Fruit fly (Drosophila melanogaster): ENCODE results near the gene CG33160.

CG33160 gene

DNA sequence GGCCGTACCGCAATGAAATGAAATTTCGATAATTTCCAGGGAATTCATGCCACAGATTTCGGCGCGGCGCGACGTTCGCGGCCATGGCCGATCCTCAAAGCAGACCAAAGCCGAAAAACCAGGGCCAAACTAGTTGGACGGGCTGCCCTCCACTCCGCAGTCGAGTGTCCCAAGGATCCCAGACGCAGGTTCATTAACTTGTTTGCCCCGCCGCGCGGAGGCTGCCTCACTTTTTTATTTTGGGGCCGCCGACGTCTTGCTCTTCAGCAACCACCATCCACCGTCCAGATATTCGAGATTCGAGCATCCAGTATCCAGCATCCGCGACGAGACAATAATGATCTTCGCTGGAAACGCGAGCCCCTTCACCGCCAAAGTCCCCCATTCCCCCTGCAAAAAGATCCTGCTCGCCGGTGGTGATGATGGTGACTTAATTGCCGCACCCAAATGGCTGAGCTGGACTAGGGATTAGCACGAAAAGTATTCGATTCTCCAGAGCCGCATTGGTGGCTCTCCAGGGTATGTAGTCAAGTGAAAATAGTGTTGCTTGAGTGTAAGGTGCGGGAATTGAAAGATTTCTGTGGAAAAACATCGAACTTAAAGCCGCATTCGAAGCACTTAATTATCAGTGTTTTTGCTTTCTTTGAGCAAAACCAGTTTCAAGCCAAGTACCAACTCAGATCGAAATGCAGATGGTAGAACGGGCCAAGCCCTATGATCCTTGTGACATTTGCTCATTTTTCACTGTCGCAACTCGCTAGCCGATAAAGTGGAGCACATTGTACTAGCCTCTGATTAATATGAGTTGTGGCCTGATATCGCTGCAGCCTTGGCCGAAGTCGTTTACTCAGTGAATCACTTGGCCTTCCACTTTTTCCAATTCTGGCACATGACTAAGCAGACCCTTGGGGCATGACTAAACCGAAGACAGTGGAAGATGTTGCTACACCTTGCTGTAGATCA is 36.2 kb upstream of the CG33160 start:
- TF ChIP-seq CG8478 (optimal IDR thresholded peaks at IDR 0.05), result no peak
- TF ChIP-seq CTCF (optimal IDR thresholded peaks at IDR 0.05), result no peak

DNA sequence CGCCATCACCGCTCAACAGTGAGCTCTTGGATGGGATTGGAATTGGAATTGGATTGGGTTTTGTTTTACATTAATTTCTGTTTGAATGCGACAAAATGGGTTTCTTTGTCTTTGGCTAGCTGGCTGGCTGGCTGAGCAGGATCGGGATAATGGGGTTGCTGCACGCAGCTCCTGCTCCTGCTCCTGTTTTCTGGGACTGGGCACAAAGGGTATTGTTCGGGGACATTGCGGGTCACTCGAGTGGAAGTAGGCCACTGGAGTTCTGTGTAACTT is 35.1 kb upstream of the CG33160 start:
- TF ChIP-seq CTCF (optimal IDR thresholded peaks at IDR 0.05) (no peak), CG8478 (optimal IDR thresholded peaks at IDR 0.05) (no peak)

DNA sequence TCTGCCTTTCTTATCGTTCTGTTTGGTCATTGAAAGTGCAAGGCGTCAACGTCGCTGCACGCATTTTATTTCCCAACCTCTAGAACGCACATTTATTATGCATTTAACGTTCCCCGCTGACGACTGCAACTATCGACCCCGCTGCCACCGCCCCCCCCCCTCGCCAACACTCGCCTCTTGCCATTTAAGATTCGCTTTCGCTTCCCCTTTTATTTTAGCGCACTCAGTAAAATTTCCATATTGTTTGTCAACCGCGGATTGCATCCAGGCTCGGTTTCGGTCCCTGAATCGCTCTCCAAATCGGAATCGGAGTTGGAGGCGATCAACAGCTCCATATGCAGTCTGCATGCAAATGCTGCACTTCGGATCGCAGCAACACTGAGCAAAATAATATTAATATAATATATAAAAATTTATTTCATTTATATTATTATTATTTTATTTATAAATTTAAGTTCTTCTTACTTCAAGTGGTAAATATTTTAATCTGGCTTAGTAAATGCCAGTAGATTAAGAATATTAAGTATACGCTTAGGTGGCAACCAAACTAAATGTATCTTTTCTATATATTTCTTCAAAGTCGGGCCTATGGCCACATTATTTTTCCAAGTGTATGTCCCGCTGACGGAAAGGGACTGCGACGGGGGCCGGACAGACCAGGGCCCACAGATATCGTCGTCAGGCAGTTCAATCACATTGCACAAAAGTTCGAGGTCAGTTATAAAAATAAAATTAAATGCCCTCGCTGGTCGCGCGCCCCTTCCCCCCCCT is 34.6 kb upstream of the CG33160 start:
- TF ChIP-seq CG8478 (optimal IDR thresholded peaks at IDR 0.05) (no peak), CTCF (optimal IDR thresholded peaks at IDR 0.05) (no peak)

DNA sequence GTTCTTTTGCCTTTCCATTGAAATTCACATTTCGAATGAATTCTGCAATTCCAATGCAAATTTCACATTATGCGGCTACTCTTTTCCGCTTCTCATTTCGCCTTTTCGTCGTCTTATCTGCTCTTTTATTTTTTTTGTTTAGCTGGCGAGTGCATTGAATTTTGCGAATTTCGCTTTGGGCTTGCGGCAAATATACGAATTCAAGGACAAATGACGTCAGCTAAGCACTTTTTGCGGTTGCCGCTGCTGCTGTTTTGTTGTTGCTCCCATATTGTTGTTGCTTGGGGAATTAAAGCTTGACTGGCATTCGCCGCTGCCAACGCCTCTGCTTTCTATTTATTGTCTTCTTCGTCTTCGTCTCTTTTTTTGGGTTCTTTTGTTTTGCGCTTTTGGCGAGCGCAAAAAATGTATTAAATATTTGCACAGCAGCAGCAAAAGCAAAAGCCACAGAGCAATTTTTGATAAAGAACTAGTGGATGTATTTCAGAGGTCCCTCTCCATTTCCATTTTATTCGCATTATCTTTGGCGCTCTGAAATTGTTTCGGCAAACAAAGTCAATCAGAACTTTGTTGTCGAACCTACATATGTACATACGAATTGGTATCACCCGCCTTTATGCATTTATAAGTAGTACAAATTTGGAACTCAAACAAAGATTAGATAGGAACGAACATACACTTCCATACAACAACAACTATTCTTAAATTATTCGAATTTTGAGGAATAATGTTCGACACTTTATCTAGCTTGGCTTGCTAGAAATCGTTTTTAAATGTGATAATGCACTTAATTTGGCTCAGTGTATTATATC is 33.8 kb upstream of the CG33160 start:
- TF ChIP-seq CG8478 (optimal IDR thresholded peaks at IDR 0.05) (no peak), CTCF (optimal IDR thresholded peaks at IDR 0.05) (no peak)

DNA sequence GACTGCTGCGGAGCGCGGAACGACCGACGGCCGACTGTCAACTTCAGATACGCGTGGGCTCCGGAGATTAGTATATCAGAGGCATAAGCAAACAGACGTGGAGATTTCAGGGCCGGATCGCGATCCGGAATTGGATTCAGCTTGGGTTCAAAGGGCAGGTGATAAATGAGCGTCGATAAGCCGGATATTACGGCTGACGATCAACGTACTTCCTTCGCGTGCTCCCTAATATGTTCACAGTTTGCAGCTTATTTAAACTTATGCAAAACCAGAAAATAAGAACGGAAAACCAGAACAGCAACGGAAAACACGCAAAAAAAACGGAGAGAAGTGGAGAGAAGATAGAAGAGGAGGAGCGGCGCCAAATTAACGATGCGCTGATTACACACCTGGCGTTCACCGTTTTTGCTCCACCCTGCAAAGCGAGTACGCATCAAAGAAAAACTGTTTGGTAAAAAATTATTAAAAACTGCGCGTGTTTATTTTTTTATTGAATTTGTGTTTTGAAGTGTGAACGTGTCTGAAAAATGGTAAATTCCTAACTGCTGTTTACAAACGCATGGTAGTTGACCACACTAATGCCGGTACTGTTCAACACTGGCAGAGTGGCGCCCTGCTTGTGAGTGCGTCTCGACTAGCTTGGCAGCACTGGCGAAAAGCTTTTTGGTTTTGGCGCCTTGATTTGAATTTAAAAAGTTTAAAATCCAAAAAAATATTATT is 33.0 kb upstream of the CG33160 start, which contains the start of gene CG17746:
TSS of gene CG17746 (minus strand) at position 546 of the 720 bp plus-strand sequence.
- TF ChIP-seq CTCF (optimal IDR thresholded peaks at IDR 0.05), result peak; percentile 40 to 65
- no peak for TF ChIP-seq CG8478 (optimal IDR thresholded peaks at IDR 0.05)

DNA sequence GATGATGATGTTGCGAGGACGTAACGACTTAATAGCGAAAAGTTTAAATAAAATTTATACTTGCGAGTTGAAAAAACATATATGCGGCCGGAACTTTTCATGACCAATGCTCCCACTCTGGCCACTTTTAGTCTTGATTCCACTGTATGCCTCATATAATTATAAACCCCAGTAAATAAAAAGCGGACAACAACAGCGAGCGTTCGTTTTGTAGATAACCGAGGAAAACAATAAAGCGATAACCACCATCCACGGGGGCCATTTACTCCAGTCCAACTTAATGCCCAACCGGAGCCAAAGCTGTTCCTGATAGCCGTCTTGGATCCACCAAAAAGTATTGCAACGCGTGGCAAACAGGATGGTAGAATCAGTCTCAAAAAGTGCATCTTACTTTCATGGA is 30.2 kb upstream of the CG33160 start:
- no peak for TF ChIP-seq CTCF (optimal IDR thresholded peaks at IDR 0.05)
- TF ChIP-seq CG8478 (optimal IDR thresholded peaks at IDR 0.05), result no peak

DNA sequence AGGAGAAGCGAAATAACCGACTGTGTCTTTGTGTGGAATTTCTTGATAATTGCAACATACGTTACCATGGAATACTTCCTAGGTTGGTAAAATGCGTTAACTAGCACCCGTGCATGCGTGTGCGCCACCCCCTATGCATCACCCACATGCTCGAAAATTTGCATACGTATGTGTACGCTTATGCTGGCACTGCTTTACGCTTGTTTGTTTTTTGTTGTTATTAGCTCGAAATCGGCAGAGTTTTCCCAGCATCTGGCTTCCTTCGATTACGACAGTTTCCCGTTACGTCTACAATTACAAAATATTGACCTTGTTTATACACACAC is 20.3 kb upstream of the CG33160 start:
- TF ChIP-seq CTCF (optimal IDR thresholded peaks at IDR 0.05) (no peak), CG8478 (optimal IDR thresholded peaks at IDR 0.05) (no peak)

DNA sequence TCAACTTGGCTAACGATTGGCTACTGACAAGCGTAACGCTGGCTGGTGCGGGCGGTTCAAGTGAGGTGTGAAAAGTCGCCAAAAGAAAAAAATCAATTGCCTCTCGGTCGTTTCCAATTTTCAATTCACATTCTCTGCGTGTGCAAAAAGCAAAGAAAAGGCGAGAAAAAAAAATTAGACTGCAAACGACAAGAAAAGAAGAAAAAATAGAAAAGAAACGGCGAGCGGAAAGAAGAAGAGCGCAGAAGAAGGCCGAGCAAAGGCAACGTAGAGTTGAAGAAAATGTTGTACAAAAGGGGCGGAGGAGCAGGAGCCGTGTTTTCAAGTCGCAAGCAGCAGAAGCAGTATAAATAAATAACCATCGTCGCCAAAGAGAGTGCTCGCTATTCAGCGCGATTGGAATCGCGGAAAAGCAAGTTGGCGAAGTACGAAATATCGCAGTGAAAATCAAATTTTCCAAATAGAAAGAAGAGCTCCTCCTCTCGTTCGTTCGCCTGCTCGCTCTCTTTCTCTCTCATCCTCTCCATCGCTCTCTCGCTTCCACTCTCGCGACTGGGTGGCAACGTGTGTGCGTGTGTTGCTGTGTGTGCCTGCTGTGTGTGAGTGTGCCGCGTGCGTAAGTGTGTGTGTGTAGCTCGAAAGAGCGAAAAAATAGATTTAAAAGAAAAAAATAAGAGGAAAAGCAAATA is 19.8 kb upstream of the CG33160 start:
- TF ChIP-seq CTCF (optimal IDR thresholded peaks at IDR 0.05) (no peak), CG8478 (optimal IDR thresholded peaks at IDR 0.05) (no peak)

DNA sequence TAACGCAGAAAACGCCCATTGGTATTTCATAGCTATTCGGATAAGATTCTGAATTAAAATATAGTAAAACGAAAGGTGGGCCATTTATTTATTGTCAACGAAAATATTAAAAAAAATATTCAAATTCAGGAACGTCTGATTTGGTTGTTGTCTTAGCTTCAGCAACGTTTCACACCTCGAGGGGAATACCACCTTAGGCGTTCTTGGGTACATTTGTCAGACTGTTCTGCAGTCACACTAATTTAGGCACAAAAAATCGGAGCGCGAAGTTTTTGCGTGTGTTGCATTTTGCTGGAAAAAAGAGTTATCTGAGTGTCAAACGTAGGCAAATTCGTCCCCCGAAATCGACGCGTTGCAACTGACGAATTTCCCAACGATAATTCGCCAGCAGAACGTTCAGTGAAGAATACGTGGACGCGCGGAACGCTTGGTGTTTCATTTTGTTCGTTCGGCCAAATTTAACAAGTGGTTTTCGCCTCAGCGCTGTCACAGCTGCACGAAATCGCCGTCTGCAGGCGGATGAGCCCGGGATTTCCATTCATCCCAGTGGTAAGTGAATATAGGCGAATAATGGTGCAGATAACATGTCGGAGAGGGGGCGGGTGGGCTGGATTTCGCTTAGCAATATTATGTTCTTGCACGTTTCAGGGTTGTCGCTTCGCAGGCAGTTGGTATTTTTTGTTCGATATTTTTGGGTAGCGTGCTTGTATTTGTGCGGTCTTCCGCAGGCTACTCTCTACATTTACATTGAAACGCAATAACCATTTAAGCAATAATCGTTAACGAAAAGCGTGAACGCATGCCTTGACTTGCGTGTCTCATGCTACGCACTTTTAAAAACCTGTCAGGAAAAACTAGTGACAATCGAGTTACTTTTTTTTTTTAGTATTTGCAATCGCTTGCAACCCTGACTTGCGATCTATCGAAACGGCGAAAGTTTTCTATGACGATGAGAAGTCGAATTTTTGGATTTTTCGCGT is 18.9 kb upstream of the CG33160 start, which contains the start of gene Larp4B:
TSS of gene Larp4B (plus strand) at position 99 of the 980 bp plus-strand sequence.
- no peak for TF ChIP-seq CG8478 (optimal IDR thresholded peaks at IDR 0.05)
- TF ChIP-seq CTCF (optimal IDR thresholded peaks at IDR 0.05), result peak in 1 of 2 experiments; percentile 61

DNA sequence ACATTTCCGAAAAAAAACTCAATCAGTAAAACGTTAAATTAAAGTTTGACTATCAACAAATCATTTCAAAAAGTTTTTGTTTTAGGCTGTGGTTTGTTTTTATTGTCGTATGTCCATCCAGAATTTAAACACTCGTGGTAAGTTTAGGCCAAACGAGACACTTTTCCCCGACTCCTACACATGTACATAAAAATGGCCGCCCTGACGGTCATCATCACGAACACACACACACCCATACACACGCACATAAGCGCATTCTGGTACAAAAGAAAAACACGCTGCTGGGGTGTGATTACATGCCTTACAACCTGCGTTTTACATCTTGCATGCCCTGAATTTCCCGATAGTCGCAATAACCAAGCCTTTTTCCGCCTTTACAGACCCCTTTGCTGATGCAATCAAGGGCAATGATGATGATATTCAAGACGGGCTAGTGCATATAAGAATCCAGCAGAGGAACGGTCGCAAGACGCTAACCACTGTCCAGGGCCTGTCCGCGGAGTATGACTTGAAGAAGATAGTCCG is 17.3 kb upstream of the CG33160 start:
- TF ChIP-seq CTCF (optimal IDR thresholded peaks at IDR 0.05) (no peak), CG8478 (optimal IDR thresholded peaks at IDR 0.05) (no peak)

DNA sequence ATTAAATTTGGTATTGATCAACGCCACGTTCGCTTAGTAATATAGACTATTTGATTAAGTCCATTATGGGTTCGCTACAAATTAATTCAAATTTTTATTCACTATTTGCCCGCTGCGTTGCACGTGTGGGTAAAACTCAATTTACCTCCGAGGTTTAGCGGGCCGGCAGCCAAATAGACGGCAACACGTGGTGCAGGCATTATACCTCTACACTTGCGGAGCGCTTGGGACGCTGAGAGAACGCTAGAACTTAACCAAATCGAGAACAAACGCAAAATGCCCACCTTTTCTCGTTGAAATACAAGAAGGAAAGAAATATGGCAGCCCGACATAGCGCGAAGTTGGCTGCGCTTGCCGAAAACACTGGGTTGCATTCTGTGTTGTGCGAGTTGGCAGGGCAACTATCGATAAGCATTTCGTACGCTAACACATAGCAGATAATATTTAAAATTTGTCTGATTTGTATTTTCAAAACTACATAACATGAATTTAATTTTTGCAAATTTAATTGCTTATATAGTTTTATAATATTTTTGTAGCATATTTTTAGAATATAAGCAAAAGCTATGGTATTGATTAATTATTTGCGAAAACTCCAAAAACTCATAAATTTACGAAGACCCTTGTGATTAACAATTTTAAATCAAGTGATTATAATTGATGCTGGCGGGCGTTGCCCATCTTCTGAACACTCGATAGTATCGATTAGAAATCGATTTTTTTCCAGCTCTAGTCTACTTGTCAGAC is 16.7 kb upstream of the CG33160 start, which contains the start of the genes RpL28 and eIF1:
TSS of gene RpL28 (minus strand) at position 318 of the 747 bp plus-strand sequence.
TSS of gene eIF1 (plus strand) at position 699 of the 747 bp plus-strand sequence.
- TF ChIP-seq CG8478 (optimal IDR thresholded peaks at IDR 0.05) (no peak), CTCF (optimal IDR thresholded peaks at IDR 0.05) (no peak)

DNA sequence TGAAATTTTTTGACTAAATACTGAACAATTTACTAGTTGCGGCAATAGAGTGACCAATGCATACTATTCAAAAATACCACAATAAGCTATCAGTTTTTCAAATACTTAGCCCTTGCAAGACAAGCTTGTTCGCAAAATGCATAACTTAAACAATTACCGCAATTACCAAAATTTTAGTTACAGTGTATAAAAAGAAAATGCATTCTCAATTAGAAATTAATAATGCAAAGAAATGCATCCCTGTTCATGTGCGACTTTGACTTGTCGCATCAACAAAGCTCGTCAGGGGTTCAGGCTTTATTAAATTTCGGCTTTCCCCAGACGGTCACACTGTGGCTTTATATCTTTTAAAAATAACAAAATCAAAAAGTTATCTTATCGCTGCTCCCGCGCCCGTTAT is 12.7 kb upstream of the CG33160 start, which contains the start of the genes hob and nSMase:
TSS of gene hob (minus strand) at position 62 of the 400 bp plus-strand sequence.
TSS of gene nSMase (plus strand) at position 298 of the 400 bp plus-strand sequence.
- TF ChIP-seq CG8478 (optimal IDR thresholded peaks at IDR 0.05), result no peak
- TF ChIP-seq CTCF (optimal IDR thresholded peaks at IDR 0.05), result no peak
